Fruit fly (Drosophila melanogaster) whole organism, embryonic: Measurements from ENCODE around the gene CG18766.

Experiments
- Abd-B ChIP-seq: fragments of 200-800 bp; sonication (Bioruptor generic); optimal IDR thresholded peaks from 2 replicates; lab custom pipeline; 2018; ENCODE audit warnings: missing biosample characterization, mild to moderate bottlenecking, missing genetic modification characterization, moderate library complexity
- B-H2 ChIP-seq: fragments of 200-800 bp; sonication (Bioruptor generic); optimal IDR thresholded peaks from 2 replicates; lab custom pipeline; 2018; ENCODE audit warnings: missing biosample characterization, mild to moderate bottlenecking, missing genetic modification characterization
- CG12104 ChIP-seq: fragments of 200-800 bp; sonication (Bioruptor generic); optimal IDR thresholded peaks from 3 replicates; lab custom pipeline; 2016; ENCODE audit warnings: missing biosample characterization, missing genetic modification characterization
- CG1529 ChIP-seq: fragments of 200-800 bp; sonication (Bioruptor generic); optimal IDR thresholded peaks from 3 replicates; lab custom pipeline; 2018; ENCODE audit warnings: missing biosample characterization, missing genetic modification characterization
- CG15479 ChIP-seq: fragments of 200-800 bp; sonication (Bioruptor generic); optimal IDR thresholded peaks from 3 replicates; lab custom pipeline; 2019; ENCODE audit warnings: missing biosample characterization, mild to moderate bottlenecking, missing genetic modification characterization, moderate library complexity
- CG16815 ChIP-seq: fragments of 200-800 bp; sonication (Bioruptor generic); optimal IDR thresholded peaks from 3 replicates; lab custom pipeline; 2017; ENCODE audit warnings: missing biosample characterization, mild to moderate bottlenecking, missing genetic modification characterization
- CG1832 ChIP-seq: fragments of 200-800 bp; sonication (Bioruptor generic); optimal IDR thresholded peaks from 2 replicates; lab custom pipeline; 2017; ENCODE audit warnings: missing biosample characterization, mild to moderate bottlenecking, missing genetic modification characterization, inconsistent platforms
- CG18599 ChIP-seq: fragments of 200-800 bp; sonication (Bioruptor generic); optimal IDR thresholded peaks from 3 replicates; lab custom pipeline; 2017; ENCODE audit warnings: missing biosample characterization, missing genetic modification characterization, mild to moderate bottlenecking, moderate library complexity, missing genetic modification reagents
- CG2120 ChIP-seq: fragments of 200-800 bp; sonication (Bioruptor generic); optimal IDR thresholded peaks from 3 replicates; lab custom pipeline; 2016; ENCODE audit warnings: missing biosample characterization, missing genetic modification characterization
- CG2199 ChIP-seq: fragments of 200-800 bp; sonication (Bioruptor generic); IDR thresholded peaks from 3 replicates; pipeline ENCODE4 v1.3.6; 2022; ENCODE audit warnings: missing biosample characterization, missing genetic modification characterization
- CG3838 ChIP-seq: fragments of 200-800 bp; sonication (Bioruptor generic); optimal IDR thresholded peaks from 3 replicates; lab custom pipeline; 2016; ENCODE audit warnings: missing biosample characterization, missing genetic modification characterization
- CG4707 ChIP-seq: fragments of 200-800 bp; sonication (Bioruptor generic); optimal IDR thresholded peaks from 2 replicates; lab custom pipeline; 2018; ENCODE audit warnings: missing biosample characterization, mild to moderate bottlenecking, missing genetic modification characterization, moderate library complexity
- CG4854 ChIP-seq: fragments of 200-800 bp; sonication (Bioruptor generic); optimal IDR thresholded peaks from 2 replicates; lab custom pipeline; 2016; ENCODE audit warnings: missing biosample characterization, missing genetic modification characterization, inconsistent platforms
- CG6854 ChIP-seq: fragments of 200-800 bp; sonication (Bioruptor generic); optimal IDR thresholded peaks from 3 replicates; lab custom pipeline; 2017; ENCODE audit warnings: missing biosample characterization, mild to moderate bottlenecking, missing genetic modification characterization
- CG7745 ChIP-seq: fragments of 200-800 bp; sonication (Bioruptor generic); optimal IDR thresholded peaks from 2 replicates; lab custom pipeline; 2018; ENCODE audit warnings: missing biosample characterization, mild to moderate bottlenecking, missing genetic modification characterization, moderate library complexity
- CG8924 ChIP-seq: fragments of 200-800 bp; optimal IDR thresholded peaks from 3 replicates; lab custom pipeline; 2019; ENCODE audit warnings: missing biosample characterization, mild to moderate bottlenecking, missing genetic modification characterization, moderate library complexity
- CG8944 ChIP-seq: fragments of 200-800 bp; sonication (Bioruptor generic); optimal IDR thresholded peaks from 3 replicates; lab custom pipeline; 2016; ENCODE audit warnings: missing biosample characterization, missing genetic modification characterization
- D ChIP-seq, 2 experiments: fragments of 200-800 bp in 1 of 2; fragments of >200 bp in 1 of 2; sonication (Bioruptor generic) in 1 of 2; optimal IDR thresholded peaks; 2 replicates in 1 of 2; 3 replicates in 1 of 2; lab custom pipeline; 2017; ENCODE audit warnings: mild to moderate bottlenecking in 1 of 2, missing biosample characterization in 1 of 2, missing genetic modification characterization in 1 of 2, missing genetic modification reagents in 1 of 2
- D19A ChIP-seq: fragments of 200-800 bp; optimal IDR thresholded peaks from 3 replicates; lab custom pipeline; 2019; ENCODE audit warnings: missing biosample characterization, mild to moderate bottlenecking, missing genetic modification characterization, moderate library complexity
- Dbx ChIP-seq: fragments of 200-800 bp; sonication (Bioruptor generic); IDR thresholded peaks from 3 replicates; pipeline ENCODE4 v1.3.6; 2022; ENCODE audit warnings: missing biosample characterization, missing genetic modification characterization
- Dfd ChIP-seq, 2 experiments: fragments of >200 bp; optimal IDR thresholded peaks; 2 replicates each; lab custom pipeline; 2017; ENCODE audit warnings: missing biosample characterization in 2 of 2, missing genetic modification characterization in 2 of 2
- Dip3 ChIP-seq: fragments of 200-800 bp; sonication (Bioruptor generic); optimal IDR thresholded peaks from 3 replicates; lab custom pipeline; 2016; ENCODE audit warnings: missing biosample characterization, missing genetic modification characterization
- Hand ChIP-seq: fragments of 200-800 bp; sonication (Bioruptor generic); optimal IDR thresholded peaks from 2 replicates; lab custom pipeline; 2017; ENCODE audit warnings: mild to moderate bottlenecking, missing biosample characterization, missing genetic modification reagents, missing genetic modification characterization
- HmgZ ChIP-seq: fragments of 200-800 bp; sonication (Bioruptor generic); optimal IDR thresholded peaks from 2 replicates; lab custom pipeline; 2018; ENCODE audit warnings: missing biosample characterization, mild to moderate bottlenecking, missing genetic modification characterization
- Hr3 ChIP-seq: fragments of 200-800 bp; sonication (Bioruptor generic); optimal IDR thresholded peaks from 3 replicates; lab custom pipeline; 2016; ENCODE audit warnings: missing biosample characterization, missing genetic modification characterization
- NC2β ChIP-seq: fragments of 200-800 bp; sonication (Bioruptor generic); optimal IDR thresholded peaks from 2 replicates; lab custom pipeline; 2016; ENCODE audit warnings: missing biosample characterization, missing genetic modification characterization
- Nf-YA ChIP-seq: fragments of 200-800 bp; sonication (Bioruptor generic); IDR thresholded peaks from 2 replicates; pipeline ENCODE4 v1.3.6; 2022; ENCODE audit warnings: missing biosample characterization, missing genetic modification characterization
- PHDP ChIP-seq: fragments of 200-800 bp; sonication (Bioruptor generic); optimal IDR thresholded peaks from 3 replicates; lab custom pipeline; 2018; ENCODE audit warnings: missing biosample characterization, mild to moderate bottlenecking, missing genetic modification characterization, moderate library complexity
- cato ChIP-seq: fragments of 200-800 bp; sonication (Bioruptor generic); optimal IDR thresholded peaks from 2 replicates; lab custom pipeline; 2016; ENCODE audit warnings: missing biosample characterization, missing genetic modification characterization, borderline replicate concordance
- chm ChIP-seq: fragments of 200-800 bp; sonication (Bioruptor generic); IDR thresholded peaks from 2 replicates; pipeline ENCODE4 v1.3.6; 2022; ENCODE audit warnings: missing biosample characterization, missing genetic modification characterization
- crp ChIP-seq, 2 experiments: fragments of 200-800 bp; sonication (Bioruptor generic); optimal IDR thresholded peaks; 2 replicates in 1 of 2; 3 replicates in 1 of 2; lab custom pipeline; 2017; ENCODE audit warnings: missing biosample characterization in 2 of 2, missing genetic modification characterization in 2 of 2, mild to moderate bottlenecking in 1 of 2, moderate library complexity in 1 of 2
- exex ChIP-seq: fragments of 200-800 bp; sonication (Bioruptor generic); optimal IDR thresholded peaks from 4 replicates; lab custom pipeline; 2018; ENCODE audit warnings: missing biosample characterization, mild to moderate bottlenecking, missing genetic modification characterization, moderate library complexity
- fd64A ChIP-seq: fragments of 200-800 bp; sonication (Bioruptor generic); optimal IDR thresholded peaks from 3 replicates; lab custom pipeline; 2018; ENCODE audit warnings: missing biosample characterization, mild to moderate bottlenecking, missing genetic modification characterization
- ftz-f1 ChIP-seq: fragments of 200-800 bp; sonication (Bioruptor generic); optimal IDR thresholded peaks from 2 replicates; lab custom pipeline; 2016; ENCODE audit warnings: missing biosample characterization, missing genetic modification characterization
- gce ChIP-seq: fragments of 200-800 bp; sonication (Bioruptor generic); IDR thresholded peaks from 3 replicates; pipeline ENCODE4 v1.3.6; 2022; ENCODE audit warnings: missing biosample characterization, missing genetic modification characterization
- gsb-n ChIP-seq: fragments of 200-800 bp; sonication (Bioruptor generic); optimal IDR thresholded peaks from 3 replicates; lab custom pipeline; 2018; ENCODE audit warnings: missing biosample characterization, mild to moderate bottlenecking, missing genetic modification characterization
- h ChIP-seq: fragments of >200 bp; optimal IDR thresholded peaks from 2 replicates; lab custom pipeline; 2017
- hb ChIP-seq: fragments of 200-800 bp; sonication (Bioruptor generic); IDR thresholded peaks from 3 replicates; pipeline ENCODE4 v1.3.6; 2022; ENCODE audit warnings: missing biosample characterization, missing genetic modification characterization; ENCODE audit not compliant: partially characterized antibody
- ken ChIP-seq: fragments of 200-800 bp; sonication (Bioruptor generic); IDR thresholded peaks from 3 replicates; pipeline ENCODE4 v1.3.6; 2022; ENCODE audit warnings: missing biosample characterization, missing genetic modification characterization
- lbe ChIP-seq: fragments of 200-800 bp; sonication (Bioruptor generic); optimal IDR thresholded peaks from 2 replicates; lab custom pipeline; 2016; ENCODE audit warnings: missing biosample characterization, mild to moderate bottlenecking, missing genetic modification characterization
- odd ChIP-seq: fragments of 200-800 bp; sonication (Bioruptor generic); optimal IDR thresholded peaks from 2 replicates; lab custom pipeline; 2017; ENCODE audit warnings: missing biosample characterization, mild to moderate bottlenecking, missing genetic modification characterization
- ro ChIP-seq: fragments of 200-800 bp; sonication (Bioruptor generic); IDR thresholded peaks from 2 replicates; pipeline ENCODE4 v1.3.6; 2022; ENCODE audit warnings: missing biosample characterization, missing genetic modification characterization
- run ChIP-seq: fragments of 200-800 bp; sonication (Bioruptor generic); optimal IDR thresholded peaks from 3 replicates; lab custom pipeline; 2018; ENCODE audit warnings: missing biosample characterization, mild to moderate bottlenecking, missing genetic modification characterization
- sd ChIP-seq: fragments of 200-800 bp; sonication (Bioruptor generic); optimal IDR thresholded peaks from 3 replicates; lab custom pipeline; 2018; ENCODE audit warnings: missing biosample characterization, mild to moderate bottlenecking, missing genetic modification characterization, moderate library complexity
- seq ChIP-seq: fragments of 200-800 bp; sonication (Bioruptor generic); IDR thresholded peaks from 2 replicates; pipeline ENCODE4 v1.3.6; 2022; ENCODE audit warnings: missing biosample characterization, missing genetic modification characterization
- sima ChIP-seq: fragments of 200-800 bp; sonication (Bioruptor generic); optimal IDR thresholded peaks from 2 replicates; lab custom pipeline; 2016; ENCODE audit warnings: missing biosample characterization, missing genetic modification characterization
- toy ChIP-seq: fragments of 200-800 bp; sonication (Bioruptor generic); IDR thresholded peaks from 2 replicates; pipeline ENCODE4 v1.3.6; 2022; ENCODE audit warnings: missing biosample characterization, missing genetic modification characterization
- vvl ChIP-seq: fragments of 200-800 bp; sonication (Bioruptor generic); IDR thresholded peaks from 2 replicates; pipeline ENCODE4 v1.3.6; 2022; ENCODE audit warnings: missing biosample characterization, missing genetic modification characterization
- wor ChIP-seq: fragments of 200-800 bp; sonication (Bioruptor generic); IDR thresholded peaks from 2 replicates; pipeline ENCODE4 v1.3.6; 2022; ENCODE audit warnings: missing biosample characterization, missing genetic modification characterization

CG18766 gene

DNA sequence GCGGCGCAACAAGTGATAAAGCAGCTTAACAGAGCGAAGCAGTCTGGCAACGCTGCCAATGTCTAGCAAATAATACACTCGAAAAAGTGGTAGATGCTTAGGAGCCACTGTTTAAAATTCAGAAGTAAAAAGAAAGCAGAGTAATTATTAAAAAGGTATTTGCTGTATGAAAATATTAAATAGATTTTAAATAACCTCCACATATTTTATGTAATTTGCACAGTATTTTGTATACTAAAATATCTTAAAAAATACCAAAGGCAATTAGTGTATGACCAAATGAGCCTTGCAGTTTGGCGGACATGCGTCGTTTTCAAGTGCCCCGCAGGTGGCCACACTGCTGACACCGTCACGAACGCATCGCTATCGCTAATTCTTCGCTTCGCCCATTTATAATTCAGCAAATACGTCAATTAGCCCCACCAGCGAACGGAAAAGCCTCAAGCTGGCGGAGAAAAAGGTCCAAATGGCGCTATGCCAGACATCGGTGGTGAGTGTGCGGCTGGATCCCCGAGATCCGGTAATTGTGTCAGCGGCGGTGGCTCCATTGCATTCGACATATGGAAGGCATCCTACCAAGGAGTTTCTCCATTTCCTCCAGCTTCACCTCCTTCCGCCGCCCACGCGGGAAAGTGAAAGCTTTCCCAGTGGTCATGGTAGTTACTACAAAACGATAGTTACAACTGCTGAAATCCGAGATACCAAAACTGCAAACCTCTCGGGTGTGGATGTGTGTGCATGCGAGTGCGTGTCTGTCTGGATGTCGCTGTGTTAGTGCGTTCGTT, 8.3 kb upstream of the CG18766 start, which contains the start of gene pll (continued):
- TF ChIP-seq Hr3 (GFP tag; lab: Kevin White, UChicago) (peak; percentile 86), NC2β (peak; percentile 53), CG4854 (peak; percentile 53), CG15479 (GFP tag; lab: Kevin White, UChicago) (peak; percentile 0), CG12104 (GFP tag; lab: Kevin White, UChicago) (peak; percentile 31), ftz-f1 (GFP tag; lab: Kevin White, UChicago) (peak; percentile 40), PHDP (tag; lab: Kevin White, UChicago) (peak; percentile 82), CG2199 (peak; percentile 66; the same call in 1 of the 3 replicates), sima (GFP tag; lab: Kevin White, UChicago) (no peak), vvl (GFP tag; lab: Robert Waterston, UW) (peak; percentile 93), D (optimal IDR thresholded peaks at IDR 0.05; lab: Kevin White, UChicago) (peak; percentile 18), D (GFP tag; optimal IDR thresholded peaks at IDR 0.05; lab: Kevin White, UChicago) (peak; percentile 46), CG1832 (no peak), Dfd (GFP tag; optimal IDR thresholded peaks at IDR 0.05; lab: Kevin White, UChicago) (no peak), hb (GFP tag; lab: Robert Waterston, UW) (no peak), Abd-B (GFP tag; lab: Kevin White, UChicago) (peak; percentile 83), CG7745 (tag; lab: Kevin White, UChicago) (no peak), odd (GFP tag; lab: Kevin White, UChicago) (no peak), wor (GFP tag; lab: Robert Waterston, UW) (peak; percentile 75), toy (GFP tag; lab: Robert Waterston, UW) (no peak), CG16815 (peak; percentile 64), sd (tag; lab: Kevin White, UChicago) (peak; percentile 78), CG8924 (tag; lab: Kevin White, UChicago) (peak; percentile 77), CG18599 (GFP tag; lab: Kevin White, UChicago) (peak; percentile 88), Hand (GFP tag; lab: Kevin White, UChicago) (peak; percentile 23), CG2120 (GFP tag; lab: Kevin White, UChicago) (peak; percentile 92), gsb-n (peak; percentile 83), CG6854 (no peak), ro (peak; percentile 59; the same call in 1 of the 2 replicates), cato (GFP tag; lab: Kevin White, UChicago) (no peak), chm (GFP tag; lab: Robert Waterston, UW) (peak; percentile 92), Nf-YA (GFP tag; lab: Robert Waterston, UW) (peak; percentile 77), seq (GFP tag; lab: Robert Waterston, UW) (peak; percentile 69; the same call in 1 of the 2 replicates), lbe (no peak), CG1529 (GFP tag; lab: Kevin White, UChicago) (no peak), h (no peak), fd64A (GFP tag; lab: Kevin White, UChicago) (no peak), CG3838 (GFP tag; lab: Kevin White, UChicago) (peak; percentile 53), ken (GFP tag; lab: Robert Waterston, UW) (peak; percentile 86), CG4707 (GFP tag; lab: Kevin White, UChicago) (no peak), Dip3 (GFP tag; lab: Kevin White, UChicago) (peak; percentile 64), gce (GFP tag; lab: Robert Waterston, UW) (peak; percentile 79; the same call in 2 of the 3 replicates), run (tag; lab: Kevin White, UChicago) (peak; percentile 58), exex (tag; lab: Kevin White, UChicago) (peak; percentile 70), CG8944 (GFP tag; lab: Kevin White, UChicago) (peak; percentile 64), HmgZ (tag; lab: Kevin White, UChicago) (peak; percentile 85), D19A (tag; lab: Kevin White, UChicago) (no peak), crp (GFP tag; optimal IDR thresholded peaks at IDR 0.05; lab: Kevin White, UChicago) (peak in 1 of 2 experiments; percentile 36), B-H2 (GFP tag; lab: Kevin White, UChicago) (no peak), Dbx (peak; percentile 90)
